Fruit fly (Drosophila melanogaster): ENCODE measurements around the gene CG34454.

dm6 chr3L:273291-273690, 41.1 kb upstream of the CG34454 start, which contains the start of gene CG32845:
- TF ChIP-seq Met (GFP tag; optimal IDR thresholded peaks at IDR 0.05) (no peak), CG1621 (tag; optimal IDR thresholded peaks at IDR 0.05) (no peak), lz (GFP tag; optimal IDR thresholded peaks at IDR 0.05) (no peak), CG11294 (GFP tag; IDR thresholded peaks at IDR 0.05) (no peak)

Measured in whole organism, prepupa.